Worm (Caenorhabditis elegans): ENCODE results near the gene ZC412.3.

DNA sequence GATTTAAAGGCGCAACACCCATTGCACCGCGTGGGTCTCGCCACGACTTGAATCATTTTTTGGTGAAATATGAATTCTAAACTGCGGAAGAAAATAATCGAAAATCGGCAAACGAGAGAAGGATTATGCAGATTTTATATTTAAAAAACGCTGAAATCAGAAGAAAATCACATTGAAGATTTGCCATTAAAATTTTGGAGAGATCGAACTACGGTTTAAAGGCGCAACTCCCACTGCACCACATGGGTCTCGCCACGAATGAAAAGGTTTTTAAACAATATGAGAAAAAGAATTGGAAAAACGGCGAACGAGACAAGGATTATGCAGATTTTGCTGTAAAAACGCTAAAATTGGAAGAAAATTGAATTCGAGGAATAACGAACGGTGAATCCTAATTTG lies 38.6 kb downstream of the ZC412.3 start:
- TF ChIP-seq ztf-4 (tag; optimal IDR thresholded peaks at IDR 0.05): no peak
- TF ChIP-seq F13H6.1 (tag; optimal IDR thresholded peaks at IDR 0.05): no peak
- TF ChIP-seq dmd-4 (tag; optimal IDR thresholded peaks at IDR 0.05): no peak
- no peak for TF ChIP-seq nhr-12 (tag; optimal IDR thresholded peaks at IDR 0.05)
- no peak for TF ChIP-seq unc-62 (GFP tag; optimal IDR thresholded peaks at IDR 0.05)
- TF ChIP-seq zag-1 (tag; optimal IDR thresholded peaks at IDR 0.05): no peak
- no peak for TF ChIP-seq mbf-1 (tag; optimal IDR thresholded peaks at IDR 0.05)
- no peak for TF ChIP-seq nhr-11 (tag; optimal IDR thresholded peaks at IDR 0.05)
- TF ChIP-seq unc-39 (tag; optimal IDR thresholded peaks at IDR 0.05): no peak
- TF ChIP-seq ama-1 (optimal IDR thresholded peaks at IDR 0.05): no peak
- TF ChIP-seq nhr-237 (tag; optimal IDR thresholded peaks at IDR 0.05): no peak
